Worm (Caenorhabditis elegans): Measurements from ENCODE around the gene E02H4.7.

The E02H4.7 gene

DNA sequence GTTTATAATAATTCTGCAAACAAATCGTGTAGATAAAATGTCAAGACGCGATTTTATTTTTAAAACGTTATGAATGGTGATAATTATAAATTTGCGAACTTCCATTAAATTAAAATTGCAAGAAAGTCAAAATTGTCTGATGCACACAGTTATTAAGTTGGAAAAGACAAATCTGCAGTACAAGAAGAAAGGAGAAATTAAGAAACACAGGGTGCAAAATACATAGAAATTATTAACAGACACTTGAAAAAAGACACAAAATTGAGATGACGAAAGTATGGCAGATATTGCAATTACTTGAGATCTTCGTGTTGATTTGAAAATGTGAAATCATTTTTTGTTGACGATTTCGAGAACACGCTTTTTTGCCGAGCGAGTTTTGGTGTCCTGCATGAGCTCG is 14.5 kb upstream of the E02H4.7 start:
- TF ChIP-seq W03F9.2 (tag; optimal IDR thresholded peaks at IDR 0.05) = no peak
- no peak for TF ChIP-seq dao-5 (tag; optimal IDR thresholded peaks at IDR 0.05)
- TF ChIP-seq him-1 (tag; optimal IDR thresholded peaks at IDR 0.05) = no peak

ce11 chrX:14243345-14243961 is 12.6 kb upstream of the E02H4.7 start, which contains the start of gene K04C1.3:
Gene K04C1.3, minus strand, starts transcription at chrX:14243395.
- TF ChIP-seq W03F9.2 (tag; optimal IDR thresholded peaks at IDR 0.05) = no peak
- TF ChIP-seq him-1 (tag; optimal IDR thresholded peaks at IDR 0.05) = no peak
- TF ChIP-seq dao-5 (tag; optimal IDR thresholded peaks at IDR 0.05) = no peak

DNA sequence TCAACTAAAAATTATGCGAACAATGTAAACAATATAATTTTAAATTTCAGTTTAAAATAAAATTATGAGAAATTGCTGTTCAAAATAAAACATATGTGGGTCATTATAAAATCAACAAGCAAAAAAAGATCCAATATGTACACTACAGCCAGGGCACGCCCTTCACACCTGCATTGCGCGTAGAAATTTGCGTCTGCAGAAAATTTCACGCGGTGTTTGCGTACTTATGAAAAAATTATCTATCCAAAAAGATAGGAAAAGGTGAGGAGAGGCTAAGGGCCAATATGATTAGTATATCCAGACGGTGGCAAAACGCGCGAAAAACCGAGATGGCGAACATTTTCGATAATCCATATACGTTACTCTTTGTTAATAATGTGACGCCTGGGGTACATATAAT is 11.6 kb upstream of the E02H4.7 start:
- TF ChIP-seq W03F9.2 (tag; optimal IDR thresholded peaks at IDR 0.05) = no peak
- no peak for TF ChIP-seq him-1 (tag; optimal IDR thresholded peaks at IDR 0.05)
- TF ChIP-seq dao-5 (tag; optimal IDR thresholded peaks at IDR 0.05) = no peak

ce11 chrX:14246518-14246917 is 9.6 kb upstream of the E02H4.7 start, which contains the start of gene mlc-6:
Gene mlc-6, minus strand, starts transcription at chrX:14246618.
- TF ChIP-seq him-1 (tag; optimal IDR thresholded peaks at IDR 0.05) (no peak), dao-5 (tag; optimal IDR thresholded peaks at IDR 0.05) (no peak), W03F9.2 (tag; optimal IDR thresholded peaks at IDR 0.05) (no peak)

DNA sequence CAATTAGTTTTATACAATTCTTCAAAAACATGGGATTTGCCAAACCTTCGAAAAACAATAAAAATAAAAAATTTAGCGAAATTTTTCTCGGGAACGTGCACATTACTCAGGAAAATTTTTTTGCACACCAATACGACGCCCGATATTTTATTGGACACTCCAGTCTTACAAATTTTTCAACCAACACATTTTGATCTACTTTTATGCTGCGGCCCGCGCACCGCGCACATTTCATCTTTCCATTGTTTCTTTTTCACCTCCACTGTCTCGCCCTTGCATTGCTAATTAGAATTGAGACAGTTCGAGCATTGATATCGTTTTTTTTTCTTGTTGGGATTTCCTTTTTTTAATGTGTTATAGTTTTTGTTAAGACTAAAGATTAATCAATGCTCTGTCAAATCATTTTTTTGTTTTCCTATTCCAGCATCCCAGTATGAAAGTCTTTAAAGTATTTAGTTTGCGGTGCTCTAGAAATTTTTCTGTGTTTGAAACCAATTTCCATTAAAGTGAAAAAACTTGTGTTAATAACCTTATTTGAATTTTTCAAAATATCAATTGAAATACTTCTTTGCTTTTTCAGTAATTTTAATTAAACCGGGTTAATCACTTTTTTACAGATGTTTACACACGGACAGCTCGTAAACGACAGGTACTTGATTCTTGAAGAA is 8.5 kb upstream of the E02H4.7 start, which contains the start of gene K04C1.5:
TSS of gene K04C1.5 (plus strand) at position 618 of the 668 bp plus-strand sequence.
- TF ChIP-seq dao-5 (tag; optimal IDR thresholded peaks at IDR 0.05) (no peak), W03F9.2 (tag; optimal IDR thresholded peaks at IDR 0.05) (no peak)

DNA sequence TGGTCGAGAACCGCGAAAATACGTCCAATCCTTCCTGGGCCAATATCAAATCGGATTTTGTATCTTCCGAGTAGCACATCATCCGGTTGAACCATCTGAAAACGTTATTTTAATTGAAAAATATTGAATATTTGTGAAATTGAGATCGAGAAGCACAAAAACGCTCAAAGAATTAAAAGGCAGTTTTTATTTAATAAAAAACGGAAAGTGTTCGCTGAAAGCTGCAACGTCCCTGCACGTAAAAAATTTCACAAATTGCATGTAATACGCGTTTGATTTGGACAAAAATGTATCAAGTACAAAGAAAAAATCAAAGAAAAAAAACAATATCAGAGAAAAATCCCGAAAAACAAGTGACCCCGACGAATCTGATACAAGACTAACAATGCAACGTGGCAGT is 4.0 kb upstream of the E02H4.7 start, which contains the start of gene E02H4.6:
TSS of gene E02H4.6 (minus strand) at position 101 of the 400 bp plus-strand sequence.
- TF ChIP-seq W03F9.2 (tag; optimal IDR thresholded peaks at IDR 0.05) (no peak), dao-5 (tag; optimal IDR thresholded peaks at IDR 0.05) (no peak), him-1 (tag; optimal IDR thresholded peaks at IDR 0.05) (no peak)

- TF ChIP-seq dao-5 (tag; optimal IDR thresholded peaks at IDR 0.05) = no peak
- no peak for TF ChIP-seq him-1 (tag; optimal IDR thresholded peaks at IDR 0.05)
- no peak for TF ChIP-seq W03F9.2 (tag; optimal IDR thresholded peaks at IDR 0.05)
Observed at ce11 chrX:14255031-14255430, 1.0 kb upstream of the E02H4.7 start, which contains the start of gene E02H4.5. Gene E02H4.5, minus strand, starts transcription at chrX:14255131.

DNA sequence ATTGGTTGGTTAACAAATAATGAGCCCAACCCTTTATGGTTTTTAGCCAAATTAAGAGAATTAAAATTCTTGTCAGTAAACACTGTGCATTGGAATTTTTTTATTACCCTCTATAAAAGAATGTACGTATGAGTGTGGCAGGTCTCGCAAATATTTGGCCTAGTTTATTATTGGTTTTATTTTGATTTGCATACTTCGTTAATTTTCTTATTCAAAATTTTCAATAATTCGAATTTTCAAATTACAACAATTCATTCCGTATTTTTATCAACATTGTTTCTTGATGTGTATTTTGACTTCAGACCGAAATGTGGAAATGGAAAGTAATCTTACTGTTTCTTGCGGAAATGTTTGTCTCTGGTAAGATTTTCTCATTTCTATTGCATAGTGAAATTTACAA is 1.6 kb downstream of the E02H4.7 start, which contains the start of gene E02H4.4:
TSS of gene E02H4.4 (plus strand) at position 301 of the 400 bp plus-strand sequence.
- no peak for TF ChIP-seq dao-5 (tag; optimal IDR thresholded peaks at IDR 0.05)
- TF ChIP-seq W03F9.2 (tag; optimal IDR thresholded peaks at IDR 0.05) = no peak
- TF ChIP-seq him-1 (tag; optimal IDR thresholded peaks at IDR 0.05) = no peak

DNA sequence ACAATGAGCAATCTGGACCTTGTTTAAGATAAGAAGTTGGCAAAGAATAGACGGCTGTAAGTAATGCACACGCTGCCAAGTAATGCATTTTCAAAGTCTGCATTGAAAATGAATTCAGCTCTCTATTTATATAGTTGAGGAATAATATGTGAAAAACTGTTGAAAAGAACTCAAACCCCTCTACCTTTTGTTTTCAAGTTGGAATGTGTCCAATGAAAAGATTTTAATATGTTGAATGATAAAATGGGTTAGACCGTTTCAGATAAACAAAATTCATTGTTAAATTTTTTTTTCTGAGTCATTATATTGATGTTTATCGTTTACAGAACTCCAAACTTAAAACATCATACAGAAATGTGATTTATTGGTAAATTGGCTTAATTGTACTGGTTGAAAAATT is 7.4 kb downstream of the E02H4.7 start, which contains the start of gene E02H4.8:
TSS of gene E02H4.8 (minus strand) at position 101 of the 400 bp plus-strand sequence.
- no peak for TF ChIP-seq W03F9.2 (tag; optimal IDR thresholded peaks at IDR 0.05)
- no peak for TF ChIP-seq him-1 (tag; optimal IDR thresholded peaks at IDR 0.05)
- no peak for TF ChIP-seq dao-5 (tag; optimal IDR thresholded peaks at IDR 0.05)

DNA sequence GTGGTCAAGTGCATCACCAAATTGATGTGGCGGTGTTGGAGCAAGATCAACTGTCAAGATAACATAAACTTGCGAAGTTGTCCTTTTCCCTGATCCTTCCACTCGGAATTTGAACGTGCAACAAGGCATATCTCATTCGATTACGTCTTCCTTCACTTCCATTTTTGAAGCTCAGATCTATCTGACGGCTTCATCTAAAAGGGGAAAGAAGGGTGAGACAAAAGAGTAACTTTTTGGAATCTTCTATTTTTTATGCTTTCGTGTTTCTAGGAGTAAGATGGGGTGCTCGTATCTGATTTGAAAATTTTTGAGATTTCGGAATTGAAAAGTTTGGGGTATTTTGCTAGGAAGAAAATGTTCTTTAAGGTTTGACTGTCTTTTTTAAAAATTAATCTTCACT is 11.1 kb downstream of the E02H4.7 start:
- TF ChIP-seq him-1 (tag; optimal IDR thresholded peaks at IDR 0.05) = no peak
- no peak for TF ChIP-seq W03F9.2 (tag; optimal IDR thresholded peaks at IDR 0.05)
- no peak for TF ChIP-seq dao-5 (tag; optimal IDR thresholded peaks at IDR 0.05)

ce11 chrX:14267781-14268180 is 11.7 kb downstream of the E02H4.7 start, which contains the start of gene del-1:
Gene del-1, plus strand, starts transcription at chrX:14268081.
- TF ChIP-seq dao-5 (tag; optimal IDR thresholded peaks at IDR 0.05) = no peak
- TF ChIP-seq W03F9.2 (tag; optimal IDR thresholded peaks at IDR 0.05) = no peak
- no peak for TF ChIP-seq him-1 (tag; optimal IDR thresholded peaks at IDR 0.05)

- TF ChIP-seq W03F9.2 (tag; optimal IDR thresholded peaks at IDR 0.05) (no peak), dao-5 (tag; optimal IDR thresholded peaks at IDR 0.05) (no peak), him-1 (tag; optimal IDR thresholded peaks at IDR 0.05) (no peak)
Observed at ce11 chrX:14281526-14281925, 25.5 kb downstream of the E02H4.7 start, which contains the start of gene E02H4.2. Gene E02H4.2, minus strand, starts transcription at chrX:14281626.

DNA sequence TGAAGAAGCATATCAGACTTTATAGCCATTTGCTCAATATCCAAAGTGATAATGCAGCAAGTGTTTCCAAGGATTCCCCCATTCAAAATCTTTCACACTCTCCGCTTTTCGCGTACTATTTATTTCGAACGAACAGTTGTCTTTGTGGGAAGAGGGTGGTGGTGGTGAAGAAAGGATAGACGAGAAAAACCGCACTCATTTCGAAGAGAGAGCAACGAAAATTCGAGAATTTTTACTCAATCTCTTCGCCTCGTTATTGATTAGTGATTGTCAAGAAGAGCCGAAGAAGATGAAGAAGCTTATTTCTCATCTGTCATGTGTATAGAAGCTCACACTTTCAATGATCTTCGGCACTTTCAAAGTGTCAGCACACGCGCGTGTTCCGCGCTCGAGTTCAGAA is 31.8 kb downstream of the E02H4.7 start:
- TF ChIP-seq him-1 (tag; optimal IDR thresholded peaks at IDR 0.05) (no peak), dao-5 (tag; optimal IDR thresholded peaks at IDR 0.05) (no peak), W03F9.2 (tag; optimal IDR thresholded peaks at IDR 0.05) (no peak)

DNA sequence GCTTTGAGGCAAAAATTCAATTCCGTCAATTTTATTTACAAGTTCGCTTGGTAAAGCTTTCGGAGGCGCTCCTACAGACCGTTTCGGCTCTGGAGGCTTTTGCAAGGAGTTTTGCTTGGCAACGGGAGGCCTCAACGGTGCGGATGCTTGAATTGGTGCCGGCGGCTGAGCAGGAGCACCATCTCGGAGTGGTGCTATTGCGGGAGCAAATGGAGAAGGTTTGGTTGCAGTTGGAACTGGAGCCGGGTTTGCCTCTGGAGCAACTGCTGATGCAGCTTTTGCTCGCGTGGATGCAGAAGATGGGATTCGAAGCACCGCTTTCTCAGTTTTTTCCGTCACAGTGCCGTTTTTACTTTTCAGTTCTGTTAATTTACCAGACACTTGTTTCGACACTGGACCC is 33.9 kb downstream of the E02H4.7 start:
- no peak for TF ChIP-seq him-1 (tag; optimal IDR thresholded peaks at IDR 0.05)
- no peak for TF ChIP-seq W03F9.2 (tag; optimal IDR thresholded peaks at IDR 0.05)
- TF ChIP-seq dao-5 (tag; optimal IDR thresholded peaks at IDR 0.05) = no peak

All from whole organism, L4/young adult.